Worm (Caenorhabditis elegans): ENCODE results near the gene rgl-1.

ce11 chrX:3250481-3251091, 30.4 kb upstream of the rgl-1 start, which contains the start of gene pqn-37:
- no peak for TF ChIP-seq ztf-11 (tag; optimal IDR thresholded peaks at IDR 0.05)
- no peak for TF ChIP-seq C04F5.9 (tag; optimal IDR thresholded peaks at IDR 0.05)
- no peak for TF ChIP-seq fos-1 (tag; optimal IDR thresholded peaks at IDR 0.05)
- no peak for TF ChIP-seq hlh-17 (GFP tag; optimal IDR thresholded peaks at IDR 0.05; ENCODE audit: borderline replicate concordance)
- no peak for TF ChIP-seq nhr-28 (tag; optimal IDR thresholded peaks at IDR 0.05)
- TF ChIP-seq tbx-2 (tag; optimal IDR thresholded peaks at IDR 0.05) = no peak
- TF ChIP-seq nhr-11 (tag; optimal IDR thresholded peaks at IDR 0.05) = no peak
- no peak for TF ChIP-seq nhr-12 (tag; optimal IDR thresholded peaks at IDR 0.05)
- TF ChIP-seq snpc-4 (tag; optimal IDR thresholded peaks at IDR 0.05) = no peak
- no peak for TF ChIP-seq nhr-77 (tag; optimal IDR thresholded peaks at IDR 0.05)
- no peak for TF ChIP-seq unc-62 (GFP tag; optimal IDR thresholded peaks at IDR 0.05)
- no peak for TF ChIP-seq lsy-2 (tag; optimal IDR thresholded peaks at IDR 0.05)
